Fruit fly (Drosophila melanogaster): ENCODE measurements around the gene Odj.
A peak's percentile ranks its signal among the peaks of the same experiment; 100 is the strongest.

Gene Odj

DNA sequence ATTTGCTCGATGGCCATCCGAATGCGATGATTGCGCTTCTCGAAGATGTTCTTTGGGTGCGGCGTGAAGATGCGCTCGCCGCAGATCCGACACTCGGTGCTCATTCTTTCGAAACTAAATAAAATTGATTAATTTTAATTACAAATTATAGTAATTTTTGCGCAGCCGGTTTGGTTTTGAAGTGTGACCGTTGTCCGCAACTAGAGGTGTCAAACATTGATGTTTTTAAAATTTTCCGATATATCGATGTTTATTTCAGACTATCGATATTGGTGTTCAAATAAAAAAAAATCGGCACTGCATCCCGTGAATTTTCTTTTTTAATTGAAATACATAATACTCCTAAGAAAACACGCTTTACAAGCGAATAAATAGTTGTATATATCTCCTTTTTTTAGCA is at the start of gene Odj (continued):
- TF ChIP-seq bowl (GFP tag; IDR thresholded peaks at IDR 0.05) (no peak), CG17829 (tag; optimal IDR thresholded peaks at IDR 0.05) (peak; percentile 40), CG30403 (GFP tag; optimal IDR thresholded peaks at IDR 0.05) (no peak), hb (GFP tag; IDR thresholded peaks at IDR 0.05; ENCODE audit: partially characterized antibody) (peak; percentile 78), hkb (optimal IDR thresholded peaks at IDR 0.05) (no peak), hkb (GFP tag; IDR thresholded peaks at IDR 0.05) (no peak), lbe (GFP tag; optimal IDR thresholded peaks at IDR 0.05) (peak; percentile 63), nmo (GFP tag; optimal IDR thresholded peaks at IDR 0.05) (peak; percentile 41), CG11398 (GFP tag; optimal IDR thresholded peaks at IDR 0.05) (no peak), CG2199 (GFP tag; IDR thresholded peaks at IDR 0.05) (no peak), CG13287 (GFP tag; IDR thresholded peaks at IDR 0.05; ENCODE audit: partially characterized antibody) (peak; percentile 97), Hsf (GFP tag; optimal IDR thresholded peaks at IDR 0.05) (peak; percentile 6), Hr3 (GFP tag; optimal IDR thresholded peaks at IDR 0.05) (no peak), h (optimal IDR thresholded peaks at IDR 0.05) (no peak), crp (GFP tag; optimal IDR thresholded peaks at IDR 0.05) (peak in 1 of 2 experiments; percentile 9), E2f2 (GFP tag; IDR thresholded peaks at IDR 0.05) (peak; percentile 81), CG8290 (GFP tag; optimal IDR thresholded peaks at IDR 0.05) (no peak), CG8290 (tag; optimal IDR thresholded peaks at IDR 0.05) (no peak), CG7745 (tag; optimal IDR thresholded peaks at IDR 0.05) (peak; percentile 85), CG14860 (GFP tag; IDR thresholded peaks at IDR 0.05; ENCODE audit: partially characterized antibody) (peak; percentile 85), sd (tag; optimal IDR thresholded peaks at IDR 0.05) (no peak), Dp (GFP tag; optimal IDR thresholded peaks at IDR 0.05) (peak; percentile 72), nerfin-2 (GFP tag; IDR thresholded peaks at IDR 0.05; ENCODE audit: partially characterized antibody) (peak; percentile 69; the same call in 1 of the 2 replicates), CG9932 (GFP tag; IDR thresholded peaks at IDR 0.05) (peak; percentile 64), CG31441 (GFP tag; IDR thresholded peaks at IDR 0.05) (no peak), Scr (GFP tag; IDR thresholded peaks at IDR 0.05; ENCODE audit: partially characterized antibody) (peak; percentile 95), CG9797 (GFP tag; optimal IDR thresholded peaks at IDR 0.05) (peak; percentile 77), CG12769 (tag; optimal IDR thresholded peaks at IDR 0.05) (no peak), CG2712 (tag; optimal IDR thresholded peaks at IDR 0.05) (peak; percentile 47), Lhr (GFP tag; optimal IDR thresholded peaks at IDR 0.05) (peak; percentile 14), CG4617 (GFP tag; optimal IDR thresholded peaks at IDR 0.05; ENCODE audit: borderline replicate concordance) (peak; percentile 51), HmgZ (tag; optimal IDR thresholded peaks at IDR 0.05) (peak; percentile 26), Dll (GFP tag; IDR thresholded peaks at IDR 0.05; ENCODE audit: partially characterized antibody) (peak; percentile 96), ewg (GFP tag; optimal IDR thresholded peaks at IDR 0.05) (peak; percentile 52), CG1233 (GFP tag; optimal IDR thresholded peaks at IDR 0.05) (no peak), pzg (GFP tag; optimal IDR thresholded peaks at IDR 0.05) (peak; percentile 72), pho (GFP tag; optimal IDR thresholded peaks at IDR 0.05) (peak; percentile 4), phol (tag; optimal IDR thresholded peaks at IDR 0.05) (peak; percentile 32), tna (GFP tag; IDR thresholded peaks at IDR 0.05; ENCODE audit: partially characterized antibody) (peak; percentile 79), bbx (GFP tag; IDR thresholded peaks at IDR 0.05; ENCODE audit: partially characterized antibody) (peak; percentile 96), CG33213 (GFP tag; optimal IDR thresholded peaks at IDR 0.05) (no peak), CG10565 (GFP tag; optimal IDR thresholded peaks at IDR 0.05) (no peak), CG3847 (GFP tag; IDR thresholded peaks at IDR 0.05) (peak; percentile 39; the same call in 1 of the 2 replicates), Adf1 (GFP tag; IDR thresholded peaks at IDR 0.05) (no peak), slp2 (GFP tag; optimal IDR thresholded peaks at IDR 0.05) (no peak), ERR (GFP tag; optimal IDR thresholded peaks at IDR 0.05) (no peak), Bgb (GFP tag; IDR thresholded peaks at IDR 0.05; ENCODE audit: partially characterized antibody) (peak; percentile 94), CG6791 (GFP tag; IDR thresholded peaks at IDR 0.05; ENCODE audit: partially characterized antibody) (peak; percentile 94), caup (GFP tag; optimal IDR thresholded peaks at IDR 0.05; ENCODE audit: severe bottlenecking) (no peak), Fer1 (GFP tag; optimal IDR thresholded peaks at IDR 0.05) (peak; percentile 4)
